Fruit fly (Drosophila melanogaster): ENCODE results near the gene ClC-a.

dm6 chr3R:11821800-11822199 is 8.8 kb upstream of the ClC-a start:
- TF ChIP-seq pan (optimal IDR thresholded peaks at IDR 0.05): no peak
- TF ChIP-seq CG8478 (optimal IDR thresholded peaks at IDR 0.05): no peak

All from whole organism.